Worm (Caenorhabditis elegans) whole organism, L3 larva: ENCODE results near the gene cutl-12.

Experiments used
- R02D3.7 ChIP-seq: fragments of 150-350 bp; optimal IDR thresholded peaks from 2 replicates; lab custom pipeline; 2014; ENCODE audit warnings: missing biosample characterization, missing genetic modification characterization
- ZK546.5 ChIP-seq: sonication (generic microtip); optimal IDR thresholded peaks from 2 replicates; lab custom pipeline; 2017; ENCODE audit warnings: missing biosample characterization, missing genetic modification characterization
- aly-2 ChIP-seq: fragments of 150-350 bp; optimal IDR thresholded peaks from 2 replicates; lab custom pipeline; 2014; ENCODE audit warnings: missing biosample characterization, missing genetic modification characterization
- ama-1 ChIP-seq: fragments of 150-350 bp; optimal IDR thresholded peaks from 2 replicates; lab custom pipeline; 2018
- ceh-16 ChIP-seq: sonication (generic microtip); optimal IDR thresholded peaks from 2 replicates; lab custom pipeline; 2017; ENCODE audit warnings: missing biosample characterization, missing genetic modification characterization
- ceh-28 ChIP-seq: fragments of 150-350 bp; optimal IDR thresholded peaks from 2 replicates; lab custom pipeline; 2014; ENCODE audit warnings: missing biosample characterization, missing genetic modification reagents, missing genetic modification characterization
- ceh-82 ChIP-seq: fragments of 150-350 bp; optimal IDR thresholded peaks from 2 replicates; lab custom pipeline; 2014; ENCODE audit warnings: missing biosample characterization, missing genetic modification characterization
- ceh-9 ChIP-seq: sonication (generic microtip); optimal IDR thresholded peaks from 2 replicates; lab custom pipeline; 2018; ENCODE audit warnings: missing biosample characterization, missing genetic modification characterization
- egl-5 ChIP-seq: fragments of 150-350 bp; optimal IDR thresholded peaks from 2 replicates; lab custom pipeline; 2017; ENCODE audit warnings: missing biosample characterization, missing genetic modification reagents, missing genetic modification characterization, inconsistent platforms
- elt-1 ChIP-seq: fragments of 150-350 bp; optimal IDR thresholded peaks from 2 replicates; lab custom pipeline; 2014; ENCODE audit warnings: missing biosample characterization, missing genetic modification characterization
- elt-2 ChIP-seq: sonication (generic microtip); optimal IDR thresholded peaks from 2 replicates; lab custom pipeline; 2016; ENCODE audit warnings: missing genetic modification reagents, mild to moderate bottlenecking, missing genetic modification characterization, missing compliant biosample characterization
- elt-3 ChIP-seq, 3 experiments: fragments of 150-350 bp in 1 of 3; sonication (generic microtip) in 2 of 3; optimal IDR thresholded peaks; 2 replicates in 2 of 3; 4 replicates in 1 of 3; lab custom pipeline; 2014 to 2017; ENCODE audit warnings: missing biosample characterization in 3 of 3, missing genetic modification characterization in 3 of 3
- eor-1 ChIP-seq, 2 experiments: fragments of 150-350 bp; optimal IDR thresholded peaks; 2 replicates each; lab custom pipeline; 2014 to 2018; ENCODE audit warnings: missing biosample characterization in 2 of 2, missing genetic modification characterization in 2 of 2
- fkh-10 ChIP-seq: sonication (generic microtip); optimal IDR thresholded peaks from 2 replicates; lab custom pipeline; 2017; ENCODE audit warnings: missing biosample characterization, missing genetic modification reagents, missing genetic modification characterization
- fkh-2 ChIP-seq: fragments of 150-350 bp; optimal IDR thresholded peaks from 2 replicates; lab custom pipeline; 2014; ENCODE audit warnings: missing biosample characterization, missing genetic modification reagents, missing genetic modification characterization
- fos-1 ChIP-seq: fragments of 150-350 bp; optimal IDR thresholded peaks from 2 replicates; lab custom pipeline; 2014; ENCODE audit warnings: missing biosample characterization, missing genetic modification characterization
- hmg-11 ChIP-seq: sonication (generic microtip); optimal IDR thresholded peaks from 2 replicates; lab custom pipeline; 2016; ENCODE audit warnings: missing genetic modification characterization, missing compliant biosample characterization
- jun-1 ChIP-seq: fragments of 150-350 bp; optimal IDR thresholded peaks from 2 replicates; lab custom pipeline; 2014; ENCODE audit warnings: missing biosample characterization, missing genetic modification reagents, missing genetic modification characterization
- lin-15B ChIP-seq: fragments of 150-350 bp; optimal IDR thresholded peaks from 2 replicates; lab custom pipeline; 2014; ENCODE audit warnings: missing biosample characterization, missing genetic modification characterization
- lin-39 ChIP-seq: fragments of 150-350 bp; optimal IDR thresholded peaks from 2 replicates; lab custom pipeline; 2018; ENCODE audit warnings: missing biosample characterization, missing genetic modification reagents, missing genetic modification characterization
- lsy-12 ChIP-seq: sonication (generic microtip); optimal IDR thresholded peaks from 2 replicates; lab custom pipeline; 2016; ENCODE audit warnings: mild to moderate bottlenecking, missing genetic modification characterization, missing compliant biosample characterization
- mdl-1 ChIP-seq: fragments of 150-350 bp; optimal IDR thresholded peaks from 2 replicates; lab custom pipeline; 2014; ENCODE audit warnings: missing biosample characterization, missing genetic modification characterization
- mml-1 ChIP-seq: fragments of 150-350 bp; sonication (generic microtip); optimal IDR thresholded peaks from 3 replicates; lab custom pipeline; 2014; ENCODE audit warnings: missing biosample characterization, missing genetic modification characterization
- nfya-1 ChIP-seq: sonication (generic microtip); optimal IDR thresholded peaks from 2 replicates; lab custom pipeline; 2017; ENCODE audit warnings: missing genetic modification characterization, mild to moderate bottlenecking, missing compliant biosample characterization, antibody characterized with exemption, moderate library complexity; ENCODE audit not compliant: insufficient read depth
- nhr-11 ChIP-seq: fragments of 150-350 bp; optimal IDR thresholded peaks from 2 replicates; lab custom pipeline; 2014; ENCODE audit warnings: missing biosample characterization, missing genetic modification characterization
- nhr-12 ChIP-seq: fragments of 150-350 bp; optimal IDR thresholded peaks from 2 replicates; lab custom pipeline; 2014; ENCODE audit warnings: missing biosample characterization, missing genetic modification characterization
- nhr-23 ChIP-seq: fragments of 150-350 bp; optimal IDR thresholded peaks from 2 replicates; lab custom pipeline; 2014; ENCODE audit warnings: missing biosample characterization, missing genetic modification reagents, missing genetic modification characterization
- nhr-237 ChIP-seq: fragments of 150-350 bp; optimal IDR thresholded peaks from 2 replicates; lab custom pipeline; 2014; ENCODE audit warnings: missing biosample characterization, missing genetic modification characterization
- nhr-25 ChIP-seq: sonication (generic microtip); optimal IDR thresholded peaks from 2 replicates; lab custom pipeline; 2017; ENCODE audit warnings: missing biosample characterization, missing genetic modification characterization
- nhr-28 ChIP-seq: fragments of 150-350 bp; optimal IDR thresholded peaks from 2 replicates; lab custom pipeline; 2014; ENCODE audit warnings: missing biosample characterization, missing genetic modification characterization
- nhr-43 ChIP-seq: sonication (generic microtip); optimal IDR thresholded peaks from 2 replicates; lab custom pipeline; 2016; ENCODE audit warnings: mild to moderate bottlenecking, missing genetic modification characterization, missing compliant biosample characterization; ENCODE audit not compliant: poor library complexity, severe bottlenecking
- nhr-76 ChIP-seq: fragments of 150-350 bp; sonication (generic microtip); optimal IDR thresholded peaks from 5 replicates; lab custom pipeline; 2014; ENCODE audit warnings: missing biosample characterization, missing genetic modification characterization
- skn-1 ChIP-seq: fragments of 150-350 bp; optimal IDR thresholded peaks from 2 replicates; lab custom pipeline; 2014; ENCODE audit warnings: missing biosample characterization, missing genetic modification characterization
- snpc-4 ChIP-seq: fragments of 150-350 bp; optimal IDR thresholded peaks from 2 replicates; lab custom pipeline; 2014; ENCODE audit warnings: missing biosample characterization, missing genetic modification characterization
- tbx-2 ChIP-seq: sonication (generic microtip); optimal IDR thresholded peaks from 2 replicates; lab custom pipeline; 2016; ENCODE audit warnings: mild to moderate bottlenecking, missing genetic modification characterization, missing compliant biosample characterization
- unc-39 ChIP-seq: sonication (generic microtip); optimal IDR thresholded peaks from 4 replicates; lab custom pipeline; 2017; ENCODE audit warnings: missing biosample characterization, missing genetic modification characterization
- unc-62 ChIP-seq: fragments of 150-350 bp; sonication (generic microtip); optimal IDR thresholded peaks from 4 replicates; lab custom pipeline; 2014; ENCODE audit warnings: missing biosample characterization, missing genetic modification reagents, missing genetic modification characterization
- ztf-4 ChIP-seq: fragments of 150-350 bp; optimal IDR thresholded peaks from 2 replicates; lab custom pipeline; 2014; ENCODE audit warnings: missing biosample characterization, missing genetic modification characterization

cutl-12 gene

ce11 chrII:8612470-8612869 is 21.8 kb downstream of the cutl-12 start, which contains the start of gene T22C8.1:
TSS of gene T22C8.1 (plus strand) at chrII:8612770.
- TF ChIP-seq nhr-12 (tag; lab: Kevin White, UChicago) (no peak), unc-62 (no peak), ceh-28 (tag; lab: Kevin White, UChicago) (no peak), fkh-2 (tag; lab: Kevin White, UChicago) (no peak)

- TF ChIP-seq ceh-82: no peak
- TF ChIP-seq unc-62: no peak
- no peak for TF ChIP-seq lsy-12
These were observed 23.0 kb downstream of the cutl-12 start for ce11 chrII:8611330-8611729.

- no peak for TF ChIP-seq snpc-4 (tag; lab: Kevin White, UChicago)
- no peak for TF ChIP-seq ceh-16 (tag; lab: Kevin White, UChicago)
- no peak for TF ChIP-seq mml-1 (tag; lab: Kevin White, UChicago)
- TF ChIP-seq lin-39 (tag; lab: Kevin White, UChicago): no peak
- TF ChIP-seq tbx-2: no peak
These were observed 23.7 kb downstream of the cutl-12 start for ce11 chrII:8610585-8610984.

ce11 chrII:8610085-8610484 is 24.2 kb downstream of the cutl-12 start, which contains the start of gene F28C6.9:
TSS of gene F28C6.9 (minus strand) at chrII:8610185.
- no peak for TF ChIP-seq snpc-4 (tag; lab: Kevin White, UChicago)
- no peak for TF ChIP-seq ama-1 (lab: Kevin White, UChicago)
- no peak for TF ChIP-seq ceh-28 (tag; lab: Kevin White, UChicago)
- TF ChIP-seq nhr-237: no peak
- no peak for TF ChIP-seq unc-39 (tag; lab: Kevin White, UChicago)
- TF ChIP-seq elt-3 (tag; optimal IDR thresholded peaks at IDR 0.05; lab: Kevin White, UChicago): no peak
- no peak for TF ChIP-seq jun-1 (tag; lab: Kevin White, UChicago)
- no peak for TF ChIP-seq ceh-9
- no peak for TF ChIP-seq nfya-1 (tag; lab: Kevin White, UChicago)
- TF ChIP-seq tbx-2: no peak
- no peak for TF ChIP-seq fos-1 (tag; lab: Kevin White, UChicago)
- TF ChIP-seq nhr-43 (tag; lab: Kevin White, UChicago): no peak
- TF ChIP-seq fkh-2 (tag; lab: Kevin White, UChicago): no peak
- TF ChIP-seq fkh-10 (GFP tag; lab: Kevin White, UChicago): no peak
- no peak for TF ChIP-seq aly-2 (tag; lab: Kevin White, UChicago)
- TF ChIP-seq unc-62: no peak
- no peak for TF ChIP-seq nhr-11 (tag; lab: Kevin White, UChicago)
- TF ChIP-seq hmg-11 (tag; lab: Kevin White, UChicago): no peak

- TF ChIP-seq nhr-43 (tag; lab: Kevin White, UChicago): no peak
- no peak for TF ChIP-seq unc-39 (tag; lab: Kevin White, UChicago)
- TF ChIP-seq hmg-11 (tag; lab: Kevin White, UChicago): no peak
- TF ChIP-seq ZK546.5 (tag; lab: Kevin White, UChicago): no peak
- no peak for TF ChIP-seq tbx-2
- no peak for TF ChIP-seq nhr-28
- TF ChIP-seq aly-2 (tag; lab: Kevin White, UChicago): no peak
- no peak for TF ChIP-seq ceh-16 (tag; lab: Kevin White, UChicago)
- TF ChIP-seq fkh-2 (tag; lab: Kevin White, UChicago): no peak
These were observed 26.6 kb downstream of the cutl-12 start, which contains the start of gene F28C6.10 for ce11 chrII:8607662-8608061. TSS of gene F28C6.10 (plus strand) at chrII:8607962.

- TF ChIP-seq ama-1 (lab: Kevin White, UChicago): no peak
- TF ChIP-seq elt-1: no peak
- no peak for TF ChIP-seq fkh-10 (GFP tag; lab: Kevin White, UChicago)
- TF ChIP-seq aly-2 (tag; lab: Kevin White, UChicago): no peak
- TF ChIP-seq elt-2 (tag; lab: Kevin White, UChicago): no peak
- TF ChIP-seq eor-1 (tag; optimal IDR thresholded peaks at IDR 0.05; lab: Kevin White, UChicago): no peak
- TF ChIP-seq ztf-4 (tag; lab: Kevin White, UChicago): no peak
- no peak for TF ChIP-seq nhr-25
- no peak for TF ChIP-seq nhr-76
- TF ChIP-seq nhr-23 (tag; lab: Kevin White, UChicago): no peak
- TF ChIP-seq mdl-1: no peak
- no peak for TF ChIP-seq egl-5 (tag; lab: Kevin White, UChicago)
- no peak for TF ChIP-seq skn-1 (tag; lab: Kevin White, UChicago)
- TF ChIP-seq R02D3.7: no peak
- TF ChIP-seq lin-15B (tag; lab: Kevin White, UChicago): no peak
- TF ChIP-seq nhr-28: no peak
- no peak for TF ChIP-seq ceh-9
These were observed 27.7 kb downstream of the cutl-12 start, which contains the start of gene F28C6.8 for ce11 chrII:8606549-8606948. TSS of gene F28C6.8 (plus strand) at chrII:8606849.
